Worm (Caenorhabditis elegans) whole organism, young adult: ENCODE measurements around the gene Y57G11C.41.

Experiments
- D2030.7 ChIP-seq: fragments of 200-800 bp; sonication (Bioruptor generic); IDR thresholded peaks from 2 replicates; pipeline ENCODE4 v1.3.6; 2022; ENCODE audit warnings: missing genetic modification reagents, missing genetic modification characterization, missing compliant biosample characterization
- F10E7.11 ChIP-seq: sonication (generic microtip); optimal IDR thresholded peaks from 2 replicates; lab custom pipeline; 2017; ENCODE audit warnings: mild to moderate bottlenecking, missing genetic modification characterization, moderate library complexity, missing compliant biosample characterization
- F22D6.2 ChIP-seq: sonication (generic microtip); optimal IDR thresholded peaks from 2 replicates; lab custom pipeline; 2016; ENCODE audit warnings: mild to moderate bottlenecking, missing genetic modification characterization, missing compliant biosample characterization
- F23B12.7 ChIP-seq: sonication (generic microtip); optimal IDR thresholded peaks from 2 replicates; lab custom pipeline; 2017; ENCODE audit warnings: missing genetic modification characterization, mild to moderate bottlenecking, missing compliant biosample characterization, antibody characterized with exemption, moderate library complexity; ENCODE audit not compliant: insufficient read depth
- F33H1.4 ChIP-seq: fragments of 200-800 bp; sonication (Bioruptor generic); IDR thresholded peaks from 2 replicates; pipeline ENCODE4 v1.3.6; 2022; ENCODE audit warnings: missing genetic modification reagents, missing genetic modification characterization, missing compliant biosample characterization
- F52B5.7 ChIP-seq: sonication (generic microtip); optimal IDR thresholded peaks from 2 replicates; lab custom pipeline; 2016; ENCODE audit warnings: mild to moderate bottlenecking, missing genetic modification characterization, missing compliant biosample characterization
- F55B11.4 ChIP-seq: sonication (generic microtip); optimal IDR thresholded peaks from 2 replicates; lab custom pipeline; 2016; ENCODE audit warnings: missing compliant biosample characterization, missing genetic modification characterization, borderline replicate concordance; ENCODE audit not compliant: insufficient read depth
- K12H6.12 ChIP-seq: fragments of 200-800 bp; sonication (Bioruptor generic); optimal IDR thresholded peaks from 2 replicates; lab custom pipeline; 2018; ENCODE audit warnings: mild to moderate bottlenecking, missing genetic modification characterization, missing compliant biosample characterization
- Y53F4B.3 ChIP-seq: fragments of 200-800 bp; sonication (Bioruptor generic); IDR thresholded peaks from 2 replicates; pipeline ENCODE4 v1.3.6; 2022; ENCODE audit warnings: missing genetic modification reagents, missing genetic modification characterization, missing compliant biosample characterization
- Y53G8AR.9 ChIP-seq: fragments of 200-800 bp; sonication (Bioruptor generic); conservative IDR thresholded peaks from 2 replicates; pipeline ENCODE4 v1.3.6; 2022; ENCODE audit warnings: missing genetic modification reagents, missing genetic modification characterization, missing compliant biosample characterization
- aptf-3 ChIP-seq: fragments of 200-800 bp; sonication (Bioruptor generic); IDR thresholded peaks from 2 replicates; pipeline ENCODE4 v1.3.6; 2022; ENCODE audit warnings: missing genetic modification characterization, missing compliant biosample characterization
- athp-1 ChIP-seq: sonication (generic microtip); optimal IDR thresholded peaks from 2 replicates; lab custom pipeline; 2017; ENCODE audit warnings: mild to moderate bottlenecking, missing genetic modification characterization, missing compliant biosample characterization
- attf-6 ChIP-seq: fragments of 200-800 bp; sonication (Bioruptor generic); IDR thresholded peaks from 2 replicates; pipeline ENCODE4 v1.3.6; 2022; ENCODE audit warnings: missing genetic modification reagents, missing genetic modification characterization, missing compliant biosample characterization
- bed-1 ChIP-seq: fragments of 200-800 bp; sonication (Bioruptor generic); IDR thresholded peaks from 2 replicates; pipeline ENCODE4 v1.3.6; 2022; ENCODE audit warnings: missing genetic modification reagents, missing genetic modification characterization, missing compliant biosample characterization
- cebp-2 ChIP-seq: fragments of 200-800 bp; sonication (Bioruptor generic); IDR thresholded peaks from 2 replicates; pipeline ENCODE4 v1.3.6; 2022; ENCODE audit warnings: missing genetic modification characterization, missing compliant biosample characterization
- ceh-58 ChIP-seq: fragments of 200-800 bp; sonication (Bioruptor generic); IDR thresholded peaks from 2 replicates; pipeline ENCODE4 v1.3.6; 2022; ENCODE audit warnings: missing genetic modification characterization, missing compliant biosample characterization
- ceh-91 ChIP-seq: fragments of 200-800 bp; sonication (Bioruptor generic); IDR thresholded peaks from 2 replicates; pipeline ENCODE4 v1.3.6; 2022; ENCODE audit warnings: missing genetic modification reagents, missing genetic modification characterization, missing compliant biosample characterization
- chd-7 ChIP-seq: sonication (generic microtip); optimal IDR thresholded peaks from 2 replicates; lab custom pipeline; 2016; ENCODE audit warnings: mild to moderate bottlenecking, missing genetic modification characterization, moderate library complexity, missing compliant biosample characterization
- egl-18 ChIP-seq: fragments of 200-800 bp; sonication (Bioruptor generic); IDR thresholded peaks from 2 replicates; pipeline ENCODE4 v1.3.6; 2022; ENCODE audit warnings: missing genetic modification reagents, missing genetic modification characterization, missing compliant biosample characterization
- ekl-4 ChIP-seq: fragments of 200-800 bp; sonication (Bioruptor generic); IDR thresholded peaks from 2 replicates; pipeline ENCODE4 v1.3.6; 2022; ENCODE audit warnings: missing genetic modification reagents, missing genetic modification characterization, missing compliant biosample characterization
- ets-4 ChIP-seq: fragments of 200-800 bp; sonication (Bioruptor generic); optimal IDR thresholded peaks from 2 replicates; lab custom pipeline; 2018; ENCODE audit warnings: mild to moderate bottlenecking, missing genetic modification characterization, missing compliant biosample characterization
- hlh-12 ChIP-seq: sonication (generic microtip); optimal IDR thresholded peaks from 2 replicates; lab custom pipeline; 2016; ENCODE audit warnings: missing genetic modification characterization, missing compliant biosample characterization
- hlh-26 ChIP-seq: fragments of 200-800 bp; sonication (Bioruptor generic); conservative IDR thresholded peaks from 2 replicates; pipeline ENCODE4 v1.3.6; 2022; ENCODE audit warnings: missing genetic modification reagents, missing genetic modification characterization, missing compliant biosample characterization
- hmg-1.2 ChIP-seq: fragments of 200-800 bp; sonication (Bioruptor generic); IDR thresholded peaks from 2 replicates; pipeline ENCODE4 v1.3.6; 2022; ENCODE audit warnings: missing genetic modification reagents, missing genetic modification characterization, missing compliant biosample characterization
- hmg-20 ChIP-seq: fragments of 200-800 bp; sonication (Bioruptor generic); IDR thresholded peaks from 2 replicates; pipeline ENCODE4 v1.3.6; 2022; ENCODE audit warnings: missing genetic modification reagents, missing genetic modification characterization, missing compliant biosample characterization
- hsf-1 ChIP-seq: fragments of 200-800 bp; sonication (Bioruptor generic); IDR thresholded peaks from 2 replicates; pipeline ENCODE4 v1.3.6; 2022; ENCODE audit warnings: missing genetic modification reagents, missing genetic modification characterization, missing compliant biosample characterization
- let-526 ChIP-seq: fragments of 200-800 bp; sonication (Bioruptor generic); IDR thresholded peaks from 2 replicates; pipeline ENCODE4 v1.3.6; 2022; ENCODE audit warnings: missing genetic modification reagents, missing genetic modification characterization, missing compliant biosample characterization
- lin-26 ChIP-seq: fragments of 200-800 bp; sonication (Bioruptor generic); IDR thresholded peaks from 2 replicates; pipeline ENCODE4 v1.3.6; 2022; ENCODE audit warnings: missing genetic modification reagents, missing genetic modification characterization, missing compliant biosample characterization
- lin-40 ChIP-seq: sonication (generic microtip); optimal IDR thresholded peaks from 2 replicates; lab custom pipeline; 2016; ENCODE audit warnings: missing genetic modification characterization, mild to moderate bottlenecking, missing compliant biosample characterization, missing genotype, missing genetic modification reagents
- madf-10 ChIP-seq: sonication (generic microtip); optimal IDR thresholded peaks from 2 replicates; lab custom pipeline; 2016; ENCODE audit warnings: mild to moderate bottlenecking, missing genetic modification characterization, missing compliant biosample characterization
- mcd-1 ChIP-seq: fragments of 200-800 bp; sonication (Bioruptor generic); IDR thresholded peaks from 2 replicates; pipeline ENCODE4 v1.3.6; 2022; ENCODE audit warnings: missing genetic modification reagents, missing genetic modification characterization, missing compliant biosample characterization
- mes-4 ChIP-seq: sonication (generic microtip); optimal IDR thresholded peaks from 2 replicates; lab custom pipeline; 2016; ENCODE audit warnings: missing genotype, missing genetic modification characterization, missing compliant biosample characterization
- nfya-1 ChIP-seq: sonication (generic microtip); optimal IDR thresholded peaks from 2 replicates; lab custom pipeline; 2017; ENCODE audit warnings: antibody characterized with exemption, missing compliant biosample characterization, missing genetic modification characterization, borderline replicate concordance; ENCODE audit not compliant: insufficient read depth
- nfya-2 ChIP-seq: fragments of 200-800 bp; sonication (Bioruptor generic); IDR thresholded peaks from 2 replicates; pipeline ENCODE4 v1.3.6; 2022; ENCODE audit warnings: missing genetic modification reagents, missing genetic modification characterization, missing compliant biosample characterization
- pbrm-1 ChIP-seq: fragments of 200-800 bp; sonication (Bioruptor generic); IDR thresholded peaks from 2 replicates; pipeline ENCODE4 v1.3.6; 2022; ENCODE audit warnings: missing genetic modification reagents, missing genetic modification characterization, missing compliant biosample characterization
- sdz-38 ChIP-seq: sonication (generic microtip); optimal IDR thresholded peaks from 2 replicates; lab custom pipeline; 2016; ENCODE audit warnings: missing genotype, missing genetic modification characterization, missing compliant biosample characterization
- snpc-1.3 ChIP-seq: sonication (generic microtip); optimal IDR thresholded peaks from 2 replicates; lab custom pipeline; 2017; ENCODE audit warnings: missing genetic modification characterization, mild to moderate bottlenecking, missing compliant biosample characterization, antibody characterized with exemption, moderate library complexity, missing genotype, missing genetic modification reagents; ENCODE audit not compliant: insufficient read depth
- snpc-3.4 ChIP-seq: sonication (generic microtip); optimal IDR thresholded peaks from 2 replicates; lab custom pipeline; 2017; ENCODE audit warnings: missing genetic modification characterization, mild to moderate bottlenecking, missing compliant biosample characterization, antibody characterized with exemption, moderate library complexity, missing genotype, missing genetic modification reagents
- snpc-4 ChIP-seq, 5 experiments: fragments of 150-350 bp in 1 of 5; sonication (generic microtip) in 4 of 5; optimal IDR thresholded peaks; 2 replicates each; lab custom pipeline; 2014 to 2018; ENCODE audit warnings: missing genetic modification characterization in 5 of 5, missing biosample characterization in 3 of 5, antibody characterized with exemption in 2 of 5, mild to moderate bottlenecking in 2 of 5, missing compliant biosample characterization in 2 of 5, missing genotype in 2 of 5, moderate library complexity in 2 of 5, missing genetic modification reagents in 1 of 5
- tbp1 ChIP-seq: fragments of 200-800 bp; sonication (Bioruptor generic); optimal IDR thresholded peaks from 2 replicates; lab custom pipeline; 2018; ENCODE audit warnings: mild to moderate bottlenecking, missing genetic modification characterization, missing compliant biosample characterization
- tlf-1 ChIP-seq: fragments of 200-800 bp; sonication (Bioruptor generic); optimal IDR thresholded peaks from 2 replicates; lab custom pipeline; 2018; ENCODE audit warnings: mild to moderate bottlenecking, missing genetic modification characterization, missing compliant biosample characterization
- unc-130 ChIP-seq: sonication (generic microtip); optimal IDR thresholded peaks from 2 replicates; lab custom pipeline; 2016; ENCODE audit warnings: missing genetic modification reagents, missing genetic modification characterization, missing compliant biosample characterization
- xnd-1 ChIP-seq: sonication (generic microtip); optimal IDR thresholded peaks from 2 replicates; lab custom pipeline; 2016; ENCODE audit warnings: missing genotype, missing genetic modification reagents, missing genetic modification characterization, missing compliant biosample characterization
- ztf-22 ChIP-seq: fragments of 200-800 bp; sonication (Bioruptor generic); optimal IDR thresholded peaks from 2 replicates; lab custom pipeline; 2018; ENCODE audit warnings: mild to moderate bottlenecking, missing genetic modification characterization, moderate library complexity, missing compliant biosample characterization
- ztf-25 ChIP-seq: fragments of 200-800 bp; sonication (Bioruptor generic); IDR thresholded peaks from 2 replicates; pipeline ENCODE4 v1.3.6; 2022; ENCODE audit warnings: missing genetic modification reagents, missing genetic modification characterization, missing compliant biosample characterization

The Y57G11C.41 gene

DNA sequence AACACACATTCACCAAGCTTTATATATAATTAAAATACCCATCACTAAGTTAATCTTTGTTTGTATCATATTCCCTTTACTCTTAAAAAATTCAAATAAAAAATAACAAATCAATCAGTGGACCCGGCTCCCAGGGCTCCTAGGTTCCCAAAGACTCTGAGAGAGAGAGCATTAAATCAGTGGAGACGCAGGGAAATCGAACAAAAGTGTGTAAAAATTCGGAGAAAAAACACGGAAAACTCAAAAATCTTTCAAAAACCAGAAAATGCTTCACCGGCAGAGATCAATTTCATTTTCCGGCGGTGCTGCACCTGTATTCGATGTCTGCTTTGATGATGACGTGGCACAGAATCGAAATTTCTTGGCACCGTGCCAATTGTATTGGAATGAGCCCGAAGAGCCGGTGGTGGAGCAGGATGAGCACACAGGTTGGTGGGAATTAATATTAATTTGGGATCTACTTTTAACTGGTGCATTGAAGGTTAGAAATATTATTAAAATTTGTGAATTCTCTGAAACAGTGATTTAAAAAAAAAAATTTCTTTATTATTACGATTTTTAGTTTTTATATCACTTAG is 48.1 kb downstream of the Y57G11C.41 start, which contains the start of gene anoh-2 (continued):
- TF ChIP-seq K12H6.12 (no peak), ceh-91 (GFP tag; lab: Robert Waterston, UW) (no peak), chd-7 (no peak), F10E7.11 (peak; percentile 47), xnd-1 (tag; lab: Kevin White, UChicago) (peak; percentile 2), lin-40 (tag; lab: Kevin White, UChicago) (no peak), madf-10 (tag; lab: Kevin White, UChicago) (no peak), lin-26 (GFP tag; lab: Robert Waterston, UW) (no peak), athp-1 (peak; percentile 40), F33H1.4 (GFP tag; lab: Robert Waterston, UW) (no peak), F23B12.7 (tag; lab: Kevin White, UChicago) (no peak), hsf-1 (0 out of 2 replicates have a peak, but pooled peaks have one; percentile 49), Y53G8AR.9 (0 out of 2 replicates have a peak, but pooled peaks have one; percentile 51), hlh-26 (no peak), aptf-3 (GFP tag; lab: Robert Waterston, UW) (no peak), hmg-1.2 (GFP tag; lab: Robert Waterston, UW) (peak; percentile 39), mes-4 (tag; lab: Kevin White, UChicago) (no peak), bed-1 (GFP tag; lab: Robert Waterston, UW) (no peak), egl-18 (no peak), F55B11.4 (no peak), snpc-3.4 (tag; lab: Kevin White, UChicago) (no peak), tlf-1 (GFP tag; lab: Kevin White, UChicago) (no peak), ztf-25 (GFP tag; lab: Robert Waterston, UW) (no peak), F52B5.7 (tag; lab: Kevin White, UChicago) (no peak), cebp-2 (GFP tag; lab: Robert Waterston, UW) (no peak), nfya-1 (tag; lab: Kevin White, UChicago) (no peak), ztf-22 (GFP tag; lab: Kevin White, UChicago) (no peak), ekl-4 (GFP tag; lab: Robert Waterston, UW) (no peak), ceh-58 (GFP tag; lab: Robert Waterston, UW) (no peak), hlh-12 (no peak), D2030.7 (peak; percentile 30; the same call in 1 of the 2 replicates), pbrm-1 (GFP tag; lab: Robert Waterston, UW) (peak; percentile 57; the same call in 1 of the 2 replicates), Y53F4B.3 (GFP tag; lab: Robert Waterston, UW) (no peak)

DNA sequence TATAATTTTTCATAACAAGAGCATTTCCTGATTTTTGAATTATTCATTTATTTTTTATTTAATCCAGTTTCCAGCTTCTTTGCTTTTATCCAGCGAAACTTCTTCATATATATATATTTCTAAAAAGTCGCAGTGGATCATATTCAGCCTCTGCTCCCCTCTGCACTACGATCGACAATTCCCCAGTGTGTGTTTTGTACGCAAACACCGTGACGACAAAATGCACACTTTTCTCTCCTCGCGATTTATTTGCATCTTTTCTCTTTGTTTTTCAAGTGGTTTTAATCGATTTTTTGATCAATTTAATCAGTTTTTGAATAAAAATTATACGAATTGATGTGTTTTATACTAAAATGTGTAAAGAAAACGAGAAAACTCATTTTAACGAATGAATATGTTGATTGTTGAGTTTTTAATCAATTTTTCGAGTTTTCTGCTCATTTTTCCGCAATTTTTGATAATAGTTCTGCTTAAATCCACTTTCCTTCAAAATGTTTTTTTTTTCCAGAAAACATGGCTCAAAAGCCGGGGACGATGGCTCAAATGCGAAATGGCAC is 49.6 kb downstream of the Y57G11C.41 start, which contains the start of gene Y57G11C.33:
TSS of gene Y57G11C.33 (plus strand) at position 507 of the 557 bp plus-strand sequence.
- TF ChIP-seq sdz-38 (tag; lab: Kevin White, UChicago) (no peak), snpc-4 (GFP tag; optimal IDR thresholded peaks at IDR 0.05; lab: Kevin White, UChicago) (peak; percentile 85), snpc-4 (tag; optimal IDR thresholded peaks at IDR 0.05; lab: Kevin White, UChicago) (peak in 3 of 4 experiments; percentile 89 to 91 (median 89)), tbp1 (GFP tag; lab: Kevin White, UChicago) (peak; percentile 46), F52B5.7 (tag; lab: Kevin White, UChicago) (no peak), F22D6.2 (tag; lab: Kevin White, UChicago) (no peak), ets-4 (no peak), hmg-20 (GFP tag; lab: Robert Waterston, UW) (no peak), mcd-1 (GFP tag; lab: Robert Waterston, UW) (no peak), snpc-1.3 (peak; percentile 38), unc-130 (GFP tag; lab: Kevin White, UChicago) (no peak), attf-6 (GFP tag; lab: Robert Waterston, UW) (peak; percentile 82), let-526 (GFP tag; lab: Robert Waterston, UW) (no peak), nfya-2 (GFP tag; lab: Robert Waterston, UW) (no peak), hmg-1.2 (GFP tag; lab: Robert Waterston, UW) (peak; percentile 22; the same call in 1 of the 2 replicates)
- TF ChIP-seq, all 124 proteins: peak for 5
